Fruit fly (Drosophila melanogaster) whole organism, embryonic: ENCODE data around the gene tmod.
A peak's percentile ranks its signal among the peaks of the same experiment; 100 is the strongest.

Source experiments
- Ada2b ChIP-seq: fragments of 200-800 bp; sonication (Bioruptor generic); IDR thresholded peaks from 2 replicates; pipeline ENCODE4 v1.3.6; 2022; ENCODE audit warnings: missing biosample characterization, missing genetic modification characterization
- Aef1 ChIP-seq: fragments of 200-800 bp; sonication (Bioruptor generic); IDR thresholded peaks from 3 replicates; pipeline ENCODE4 v1.3.6; 2022; ENCODE audit warnings: missing biosample characterization, missing genetic modification characterization
- Bdp1 ChIP-seq: fragments of 200-800 bp; sonication (Bioruptor generic); optimal IDR thresholded peaks from 3 replicates; lab custom pipeline; 2016; ENCODE audit warnings: missing biosample characterization, missing genetic modification characterization
- BtbVII ChIP-seq: fragments of 200-800 bp; sonication (Bioruptor generic); optimal IDR thresholded peaks from 3 replicates; lab custom pipeline; 2017; ENCODE audit warnings: missing biosample characterization, mild to moderate bottlenecking, missing genetic modification characterization
- CG10147 ChIP-seq: fragments of 200-800 bp; sonication (Bioruptor generic); optimal IDR thresholded peaks from 2 replicates; lab custom pipeline; 2019; ENCODE audit warnings: missing biosample characterization, mild to moderate bottlenecking, missing genetic modification characterization, moderate library complexity
- CG13123 ChIP-seq: fragments of 200-800 bp; sonication (Bioruptor generic); optimal IDR thresholded peaks from 2 replicates; lab custom pipeline; 2016; ENCODE audit warnings: missing biosample characterization, missing genetic modification characterization
- CG1602 ChIP-seq: fragments of 200-800 bp; sonication (Bioruptor generic); optimal IDR thresholded peaks from 3 replicates; lab custom pipeline; 2016; ENCODE audit warnings: missing biosample characterization, missing genetic modification characterization
- CG17186 ChIP-seq: fragments of 200-800 bp; sonication (Bioruptor generic); optimal IDR thresholded peaks from 3 replicates; lab custom pipeline; 2017; ENCODE audit warnings: missing biosample characterization, missing genetic modification reagents, missing genetic modification characterization
- CG18764 ChIP-seq: fragments of 200-800 bp; sonication (Bioruptor generic); optimal IDR thresholded peaks from 3 replicates; lab custom pipeline; 2016; ENCODE audit warnings: missing biosample characterization, missing genetic modification characterization
- CG2116 ChIP-seq: fragments of 200-800 bp; sonication (Bioruptor generic); optimal IDR thresholded peaks from 3 replicates; lab custom pipeline; 2018; ENCODE audit warnings: missing biosample characterization, mild to moderate bottlenecking, missing genetic modification characterization
- CG2712 ChIP-seq: fragments of 200-800 bp; optimal IDR thresholded peaks from 3 replicates; lab custom pipeline; 2019; ENCODE audit warnings: missing biosample characterization, mild to moderate bottlenecking, missing genetic modification characterization, moderate library complexity
- CG31224 ChIP-seq: fragments of 200-800 bp; sonication (Bioruptor generic); IDR thresholded peaks from 2 replicates; pipeline ENCODE4 v1.3.6; 2022; ENCODE audit warnings: missing biosample characterization, missing genetic modification characterization
- CG3281 ChIP-seq: fragments of 200-800 bp; sonication (Bioruptor generic); optimal IDR thresholded peaks from 3 replicates; lab custom pipeline; 2017; ENCODE audit warnings: missing biosample characterization, mild to moderate bottlenecking, missing genetic modification characterization
- CG4424 ChIP-seq: fragments of 200-800 bp; sonication (Bioruptor generic); optimal IDR thresholded peaks from 3 replicates; lab custom pipeline; 2016; ENCODE audit warnings: missing biosample characterization, missing genetic modification characterization
- CG4854 ChIP-seq: fragments of 200-800 bp; sonication (Bioruptor generic); optimal IDR thresholded peaks from 2 replicates; lab custom pipeline; 2016; ENCODE audit warnings: missing biosample characterization, missing genetic modification characterization, inconsistent platforms
- CG7987 ChIP-seq: fragments of 200-800 bp; sonication (Bioruptor generic); optimal IDR thresholded peaks from 2 replicates; lab custom pipeline; 2018; ENCODE audit warnings: missing biosample characterization, mild to moderate bottlenecking, missing genetic modification characterization, moderate library complexity
- CG8944 ChIP-seq: fragments of 200-800 bp; sonication (Bioruptor generic); optimal IDR thresholded peaks from 3 replicates; lab custom pipeline; 2016; ENCODE audit warnings: missing biosample characterization, missing genetic modification characterization
- CG9215 ChIP-seq: fragments of 200-800 bp; sonication (Bioruptor generic); IDR thresholded peaks from 2 replicates; pipeline ENCODE4 v1.3.6; 2022; ENCODE audit warnings: missing biosample characterization, missing genetic modification characterization
- CHES-1-like ChIP-seq: fragments of 200-800 bp; sonication (Bioruptor generic); optimal IDR thresholded peaks from 2 replicates; lab custom pipeline; 2016; ENCODE audit warnings: missing biosample characterization, missing genetic modification characterization
- Dad ChIP-seq: fragments of 200-800 bp; sonication (Bioruptor generic); optimal IDR thresholded peaks from 3 replicates; lab custom pipeline; 2016; ENCODE audit warnings: missing biosample characterization, missing genetic modification characterization
- Dbx ChIP-seq: fragments of 200-800 bp; sonication (Bioruptor generic); IDR thresholded peaks from 3 replicates; pipeline ENCODE4 v1.3.6; 2022; ENCODE audit warnings: missing biosample characterization, missing genetic modification characterization
- Dek ChIP-seq: fragments of 200-800 bp; sonication (Bioruptor generic); optimal IDR thresholded peaks from 3 replicates; lab custom pipeline; 2019; ENCODE audit warnings: missing biosample characterization, mild to moderate bottlenecking, missing genetic modification characterization, moderate library complexity
- Dll ChIP-seq: fragments of 200-800 bp; sonication (Bioruptor generic); IDR thresholded peaks from 4 replicates; pipeline ENCODE4 v1.3.6; 2022; ENCODE audit warnings: missing biosample characterization, missing genetic modification characterization; ENCODE audit not compliant: partially characterized antibody
- Drgx ChIP-seq: fragments of 200-800 bp; sonication (Bioruptor generic); IDR thresholded peaks from 2 replicates; pipeline ENCODE4 v1.3.6; 2022; ENCODE audit warnings: missing biosample characterization, missing genetic modification characterization
- Ets65A ChIP-seq: fragments of 200-800 bp; sonication (Bioruptor generic); peaks from one replicate; lab custom pipeline; 2016; ENCODE audit warnings: missing biosample characterization, missing genetic modification characterization
- Gsc ChIP-seq: fragments of 200-800 bp; sonication (Bioruptor generic); IDR thresholded peaks from 2 replicates; pipeline ENCODE4 v1.3.6; 2022; ENCODE audit warnings: missing biosample characterization, missing genetic modification characterization
- Hr39 ChIP-seq: fragments of >200 bp; optimal IDR thresholded peaks from 2 replicates; lab custom pipeline; 2017
- Hr78 ChIP-seq, 2 experiments: fragments of 200-800 bp in 1 of 2; fragments of >200 bp in 1 of 2; sonication (Bioruptor generic) in 1 of 2; optimal IDR thresholded peaks; 2 replicates each; lab custom pipeline; 2017 to 2019; ENCODE audit warnings: missing biosample characterization in 2 of 2, missing genetic modification characterization in 2 of 2, mild to moderate bottlenecking in 1 of 2, moderate library complexity in 1 of 2
- Lhr ChIP-seq: fragments of 200-800 bp; sonication (Bioruptor generic); optimal IDR thresholded peaks from 3 replicates; lab custom pipeline; 2017; ENCODE audit warnings: mild to moderate bottlenecking, missing biosample characterization, missing genetic modification reagents, missing genetic modification characterization
- Med ChIP-seq: fragments of 200-800 bp; sonication (Bioruptor generic); peaks from one replicate; lab custom pipeline; 2016; ENCODE audit warnings: missing biosample characterization, missing genetic modification characterization, mild to moderate bottlenecking, inconsistent platforms, moderate library complexity
- PHDP ChIP-seq: fragments of 200-800 bp; sonication (Bioruptor generic); optimal IDR thresholded peaks from 3 replicates; lab custom pipeline; 2018; ENCODE audit warnings: missing biosample characterization, mild to moderate bottlenecking, missing genetic modification characterization, moderate library complexity
- ato ChIP-seq: fragments of 200-800 bp; sonication (Bioruptor generic); IDR thresholded peaks from 2 replicates; pipeline ENCODE4 v1.3.6; 2022; ENCODE audit warnings: missing biosample characterization, missing genetic modification characterization; ENCODE audit not compliant: partially characterized antibody
- dimm ChIP-seq: fragments of 200-800 bp; sonication (Bioruptor generic); IDR thresholded peaks from 2 replicates; pipeline ENCODE4 v1.3.6; 2022; ENCODE audit warnings: missing biosample characterization, missing genetic modification characterization
- dmrt11E ChIP-seq: fragments of 200-800 bp; sonication (Bioruptor generic); optimal IDR thresholded peaks from 3 replicates; lab custom pipeline; 2018; ENCODE audit warnings: missing biosample characterization, mild to moderate bottlenecking, missing genetic modification characterization, moderate library complexity
- dysf ChIP-seq: fragments of 200-800 bp; sonication (Bioruptor generic); IDR thresholded peaks from 3 replicates; pipeline ENCODE4 v1.3.6; 2022; ENCODE audit warnings: missing biosample characterization, missing genetic modification characterization
- esg ChIP-seq: fragments of 200-800 bp; sonication (Bioruptor generic); conservative IDR thresholded peaks from 2 replicates; pipeline ENCODE4 v1.3.6; 2022; ENCODE audit warnings: missing biosample characterization, missing genetic modification characterization
- eve ChIP-seq, 2 experiments: fragments of >200 bp; optimal IDR thresholded peaks; 2 replicates each; lab custom pipeline; 2017; ENCODE audit warnings: missing biosample characterization in 2 of 2, missing genetic modification characterization in 2 of 2
- fd64A ChIP-seq: fragments of 200-800 bp; sonication (Bioruptor generic); optimal IDR thresholded peaks from 3 replicates; lab custom pipeline; 2018; ENCODE audit warnings: missing biosample characterization, mild to moderate bottlenecking, missing genetic modification characterization
- pan ChIP-seq, 4 experiments: fragments of >200 bp in 3 of 4; fragments of 200-800 bp in 1 of 4; sonication (Bioruptor generic) in 1 of 4; optimal IDR thresholded peaks in 3 of 4; IDR thresholded peaks in 1 of 4; 2 replicates each; pipeline versions ENCODE4 v1.3.6 to Lab custom; 2017 to 2022; ENCODE audit warnings: missing biosample characterization in 2 of 4, missing genetic modification characterization in 2 of 4, mixed read lengths in 1 of 4
- sisA ChIP-seq: fragments of 200-800 bp; sonication (Bioruptor generic); IDR thresholded peaks from 2 replicates; pipeline ENCODE4 v1.3.6; 2022; ENCODE audit warnings: missing biosample characterization, missing genetic modification characterization
- ssp ChIP-seq: fragments of 200-800 bp; sonication (Bioruptor generic); IDR thresholded peaks from 2 replicates; pipeline ENCODE4 v1.3.6; 2022; ENCODE audit warnings: missing biosample characterization, missing genetic modification characterization
- toy ChIP-seq: fragments of 200-800 bp; sonication (Bioruptor generic); IDR thresholded peaks from 2 replicates; pipeline ENCODE4 v1.3.6; 2022; ENCODE audit warnings: missing biosample characterization, missing genetic modification characterization
- yki ChIP-seq: fragments of >200 bp; optimal IDR thresholded peaks from 3 replicates; lab custom pipeline; 2018
- zen ChIP-seq: fragments of 200-800 bp; sonication (Bioruptor generic); optimal IDR thresholded peaks from 3 replicates; lab custom pipeline; 2018; ENCODE audit warnings: missing biosample characterization, mild to moderate bottlenecking, missing genetic modification characterization, moderate library complexity

The tmod gene

dm6 chr3R:30512114-30512513 is 20.3 kb upstream of the tmod start, which contains the start of gene PH4alphaNE2:
PH4alphaNE2 (minus strand) TSS chr3R:30512214.
- TF ChIP-seq CHES-1-like (GFP tag; lab: Kevin White, UChicago): no peak
- TF ChIP-seq Dbx (GFP tag; lab: Robert Waterston, UW): no peak
- TF ChIP-seq CG9215 (GFP tag; lab: Robert Waterston, UW): no peak

- no peak for TF ChIP-seq CG1602 (GFP tag; lab: Kevin White, UChicago)
- peak in 1 of 2 experiments; percentile 44 for TF ChIP-seq Hr78 (GFP tag; optimal IDR thresholded peaks at IDR 0.05; lab: Kevin White, UChicago)
- no peak for TF ChIP-seq CG2712 (tag; lab: Kevin White, UChicago)
- TF ChIP-seq CG4854 (GFP tag; lab: Kevin White, UChicago): no peak
- no peak for TF ChIP-seq Lhr
Measured at dm6 chr3R:30514255-30514827, 18.1 kb upstream of the tmod start, which contains the start of the genes CG31524 and CG9698. CG31524 (minus strand) TSS chr3R:30514355. CG9698 (plus strand) TSS chr3R:30514777.

- TF ChIP-seq Gsc (GFP tag; lab: Robert Waterston, UW): 0 out of 2 replicates have a peak, but pooled peaks have one; percentile 9
- no peak for TF ChIP-seq CG17186 (GFP tag; lab: Kevin White, UChicago)
- peak; percentile 21; the same call in 1 of the 2 replicates for TF ChIP-seq dimm (GFP tag; lab: Robert Waterston, UW)
- TF ChIP-seq CG10147 (GFP tag; lab: Kevin White, UChicago): no peak
- TF ChIP-seq eve (GFP tag; optimal IDR thresholded peaks at IDR 0.05; lab: Kevin White, UChicago): no peak
- TF ChIP-seq Hr39 (lab: Kevin White, UChicago): peak; percentile 78
- TF ChIP-seq Ets65A: peak; percentile 90
- no peak for TF ChIP-seq CG7987 (GFP tag; lab: Kevin White, UChicago)
Measured at dm6 chr3R:30518274-30518873, 14.0 kb upstream of the tmod start.

dm6 chr3R:30525629-30526028 is 6.8 kb upstream of the tmod start:
- 0 out of 2 replicates have a peak, but pooled peaks have one; percentile 21 for TF ChIP-seq Ada2b (GFP tag; lab: Robert Waterston, UW)
- TF ChIP-seq pan (optimal IDR thresholded peaks at IDR 0.05; lab: Kevin White, UChicago): no peak
- TF ChIP-seq pan (GFP tag; optimal IDR thresholded peaks at IDR 0.05 in 1 of 2, IDR thresholded peaks at IDR 0.05 in 1 of 2): no peak
- no peak for TF ChIP-seq CG4424
- TF ChIP-seq PHDP (tag; lab: Kevin White, UChicago): no peak
- TF ChIP-seq sisA (GFP tag; lab: Robert Waterston, UW): 0 out of 2 replicates have a peak, but pooled peaks have one; percentile 3
- TF ChIP-seq CG8944 (GFP tag; lab: Kevin White, UChicago): no peak
- no peak for TF ChIP-seq dysf (GFP tag; lab: Robert Waterston, UW)
- TF ChIP-seq CG13123 (GFP tag; lab: Kevin White, UChicago): no peak
- TF ChIP-seq Drgx: peak; percentile 26; the same call in 1 of the 2 replicates
- no peak for TF ChIP-seq ssp (GFP tag; lab: Robert Waterston, UW)
- TF ChIP-seq Med (GFP tag; lab: Kevin White, UChicago): peak; percentile 63
- no peak for TF ChIP-seq Dad (GFP tag; lab: Kevin White, UChicago)
- TF ChIP-seq CG31224: no peak
- no peak for TF ChIP-seq dmrt11E (tag; lab: Kevin White, UChicago)
- TF ChIP-seq Bdp1: no peak
- no peak for TF ChIP-seq toy (GFP tag; lab: Robert Waterston, UW)
- TF ChIP-seq CG18764: no peak
- no peak for TF ChIP-seq Dek
- no peak for TF ChIP-seq fd64A (GFP tag; lab: Kevin White, UChicago)
- peak; percentile 12; the same call in 1 of the 3 replicates for TF ChIP-seq Aef1
- TF ChIP-seq zen (tag; lab: Kevin White, UChicago): no peak
- no peak for TF ChIP-seq Dll
- TF ChIP-seq ato (GFP tag; lab: Robert Waterston, UW): no peak
- no peak for TF ChIP-seq CG3281 (GFP tag; lab: Kevin White, UChicago)
- no peak for TF ChIP-seq esg
- peak; percentile 56 for TF ChIP-seq Ets65A
- no peak for TF ChIP-seq BtbVII (GFP tag; lab: Kevin White, UChicago)
- no peak for TF ChIP-seq CG2116 (GFP tag; lab: Kevin White, UChicago)
- TF ChIP-seq yki (lab: Kevin White, UChicago): no peak
